Worm (Caenorhabditis elegans) whole organism, mixed stage, embryonic: Measurements from ENCODE around the gene C34D10.5.
A peak's percentile ranks its signal among the peaks of the same experiment; 100 is the strongest.

Experiments used
- M03D4.4 ChIP-seq: sonication (generic microtip); optimal IDR thresholded peaks from 2 replicates; lab custom pipeline; 2017; ENCODE audit warnings: mild to moderate bottlenecking, missing genetic modification characterization, missing compliant biosample characterization
- bed-3 ChIP-seq: fragments of 200-800 bp; sonication (Bioruptor generic); optimal IDR thresholded peaks from 3 replicates; lab custom pipeline; 2018; ENCODE audit warnings: mild to moderate bottlenecking, missing genetic modification characterization, moderate library complexity, missing compliant biosample characterization
- blmp-1 ChIP-seq: fragments of 150-350 bp; optimal IDR thresholded peaks from 2 replicates; lab custom pipeline; 2014; ENCODE audit warnings: missing biosample characterization, missing genetic modification characterization
- ceh-39 ChIP-seq: fragments of 150-350 bp; optimal IDR thresholded peaks from 2 replicates; lab custom pipeline; 2014; ENCODE audit warnings: missing biosample characterization, missing genetic modification characterization
- ceh-43 ChIP-seq: fragments of 200-800 bp; sonication (Bioruptor generic); optimal IDR thresholded peaks from 2 replicates; lab custom pipeline; 2018; ENCODE audit warnings: mild to moderate bottlenecking, missing genetic modification characterization, moderate library complexity, missing compliant biosample characterization
- ceh-83 ChIP-seq: fragments of 200-800 bp; sonication (Bioruptor generic); optimal IDR thresholded peaks from 2 replicates; lab custom pipeline; 2018; ENCODE audit warnings: mild to moderate bottlenecking, missing genetic modification characterization, missing compliant biosample characterization
- ces-1 ChIP-seq: fragments of 150-350 bp; optimal IDR thresholded peaks from 2 replicates; lab custom pipeline; 2014; ENCODE audit warnings: missing biosample characterization, missing genetic modification reagents, missing genetic modification characterization
- cnd-1 ChIP-seq: fragments of 200-800 bp; sonication (Bioruptor generic); optimal IDR thresholded peaks from 2 replicates; lab custom pipeline; 2018; ENCODE audit warnings: mild to moderate bottlenecking, missing genetic modification characterization, missing compliant biosample characterization
- drap-1 ChIP-seq: fragments of 200-800 bp; sonication (Bioruptor generic); optimal IDR thresholded peaks from 3 replicates; lab custom pipeline; 2018; ENCODE audit warnings: mild to moderate bottlenecking, missing genetic modification characterization, missing compliant biosample characterization
- elt-1 ChIP-seq: sonication (generic microtip); optimal IDR thresholded peaks from 2 replicates; lab custom pipeline; 2017; ENCODE audit warnings: missing genetic modification characterization, mild to moderate bottlenecking, missing compliant biosample characterization, antibody characterized with exemption, moderate library complexity, borderline replicate concordance; ENCODE audit not compliant: insufficient read depth
- elt-3 ChIP-seq: fragments of 150-350 bp; optimal IDR thresholded peaks from 2 replicates; lab custom pipeline; 2014; ENCODE audit warnings: missing biosample characterization, missing genetic modification characterization
- flh-1 ChIP-seq: fragments of 200-800 bp; sonication (Bioruptor generic); optimal IDR thresholded peaks from 2 replicates; lab custom pipeline; 2018; ENCODE audit warnings: mild to moderate bottlenecking, missing genetic modification characterization, moderate library complexity, missing compliant biosample characterization
- ham-2 ChIP-seq: fragments of 200-800 bp; sonication (Bioruptor generic); optimal IDR thresholded peaks from 2 replicates; lab custom pipeline; 2018; ENCODE audit warnings: mild to moderate bottlenecking, missing genetic modification characterization, missing compliant biosample characterization
- hlh-1 ChIP-seq: fragments of 150-350 bp; optimal IDR thresholded peaks from 2 replicates; lab custom pipeline; 2014; ENCODE audit warnings: missing biosample characterization, missing genetic modification reagents, missing genetic modification characterization
- lin-13 ChIP-seq: fragments of 150-350 bp; optimal IDR thresholded peaks from 2 replicates; lab custom pipeline; 2014; ENCODE audit warnings: missing biosample characterization, missing genetic modification characterization
- lin-32 ChIP-seq: fragments of 200-800 bp; sonication (Bioruptor generic); optimal IDR thresholded peaks from 2 replicates; lab custom pipeline; 2018; ENCODE audit warnings: mild to moderate bottlenecking, missing genetic modification characterization, missing compliant biosample characterization
- lsy-2 ChIP-seq: fragments of 150-350 bp; optimal IDR thresholded peaks from 2 replicates; lab custom pipeline; 2014; ENCODE audit warnings: missing biosample characterization, missing genetic modification characterization
- mab-5 ChIP-seq: fragments of 150-350 bp; optimal IDR thresholded peaks from 2 replicates; lab custom pipeline; 2014; ENCODE audit warnings: missing biosample characterization, missing genetic modification characterization
- mep-1 ChIP-seq: fragments of 150-350 bp; optimal IDR thresholded peaks from 2 replicates; lab custom pipeline; 2017; ENCODE audit warnings: missing biosample characterization, missing genetic modification reagents, missing genetic modification characterization, inconsistent platforms
- mls-2 ChIP-seq: sonication (generic microtip); optimal IDR thresholded peaks from 2 replicates; lab custom pipeline; 2016; ENCODE audit warnings: mild to moderate bottlenecking, missing genetic modification characterization, moderate library complexity, missing compliant biosample characterization
- nhr-12 ChIP-seq: fragments of 150-350 bp; optimal IDR thresholded peaks from 2 replicates; lab custom pipeline; 2014; ENCODE audit warnings: missing biosample characterization, missing genetic modification characterization
- nhr-2 ChIP-seq: fragments of 150-350 bp; optimal IDR thresholded peaks from 2 replicates; lab custom pipeline; 2014; ENCODE audit warnings: missing biosample characterization, missing genetic modification characterization
- nhr-237 ChIP-seq: fragments of 150-350 bp; optimal IDR thresholded peaks from 2 replicates; lab custom pipeline; 2014; ENCODE audit warnings: missing biosample characterization, missing genetic modification characterization
- nhr-28 ChIP-seq: fragments of 150-350 bp; optimal IDR thresholded peaks from 2 replicates; lab custom pipeline; 2014; ENCODE audit warnings: missing biosample characterization, missing genetic modification characterization
- nhr-76 ChIP-seq: sonication (generic microtip); optimal IDR thresholded peaks from 2 replicates; lab custom pipeline; 2017; ENCODE audit warnings: missing biosample characterization, missing genetic modification characterization
- pha-4 ChIP-seq: fragments of 150-350 bp; optimal IDR thresholded peaks from 2 replicates; lab custom pipeline; 2018; ENCODE audit warnings: missing biosample characterization, missing genetic modification reagents, missing genetic modification characterization
- sem-2 ChIP-seq: fragments of 200-800 bp; sonication (Bioruptor generic); optimal IDR thresholded peaks from 2 replicates; lab custom pipeline; 2018; ENCODE audit warnings: mild to moderate bottlenecking, missing genetic modification characterization, missing compliant biosample characterization
- snpc-4 ChIP-seq: fragments of 150-350 bp; optimal IDR thresholded peaks from 2 replicates; lab custom pipeline; 2014; ENCODE audit warnings: missing biosample characterization, missing genetic modification characterization
- sptf-1 ChIP-seq: sonication (generic microtip); optimal IDR thresholded peaks from 2 replicates; lab custom pipeline; 2017; ENCODE audit warnings: mild to moderate bottlenecking, missing genetic modification characterization, moderate library complexity, missing compliant biosample characterization
- tbx-8 ChIP-seq: fragments of 200-800 bp; sonication (Bioruptor generic); optimal IDR thresholded peaks from 2 replicates; lab custom pipeline; 2018; ENCODE audit warnings: mild to moderate bottlenecking, missing genetic modification characterization, moderate library complexity, missing compliant biosample characterization
- unc-120 ChIP-seq: sonication (generic microtip); optimal IDR thresholded peaks from 2 replicates; lab custom pipeline; 2017; ENCODE audit warnings: missing genetic modification characterization, missing compliant biosample characterization; ENCODE audit not compliant: poor library complexity, severe bottlenecking
- unc-39 ChIP-seq: fragments of 150-350 bp; optimal IDR thresholded peaks from 2 replicates; lab custom pipeline; 2014; ENCODE audit warnings: missing biosample characterization, missing genetic modification characterization
- unc-62 ChIP-seq: fragments of 150-350 bp; optimal IDR thresholded peaks from 2 replicates; lab custom pipeline; 2014; ENCODE audit warnings: missing biosample characterization, missing genetic modification reagents, missing genetic modification characterization
- zip-8 ChIP-seq: fragments of 150-350 bp; optimal IDR thresholded peaks from 2 replicates; lab custom pipeline; 2014; ENCODE audit warnings: missing biosample characterization, missing genetic modification characterization
- ztf-11 ChIP-seq: fragments of 150-350 bp; optimal IDR thresholded peaks from 2 replicates; lab custom pipeline; 2014; ENCODE audit warnings: missing biosample characterization, missing genetic modification characterization

The C34D10.5 gene

DNA sequence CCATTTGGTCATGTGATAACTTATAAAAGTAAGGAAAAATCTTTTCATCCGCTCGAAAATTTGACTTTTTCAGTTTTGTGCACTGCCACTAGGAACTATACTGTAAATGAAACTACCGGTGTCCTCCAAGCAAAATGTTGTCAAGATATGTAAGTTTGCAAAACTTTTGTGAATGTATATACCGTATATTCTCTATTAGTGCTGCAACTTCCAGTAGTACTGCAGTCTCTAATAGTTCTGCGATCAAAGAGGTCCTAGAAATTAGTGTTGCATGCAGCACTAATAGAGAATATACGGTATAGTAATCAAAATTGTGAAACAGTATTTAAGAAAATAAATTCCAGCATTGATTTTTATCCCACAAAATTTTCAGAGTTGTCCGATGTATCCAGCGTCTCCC, 12.2 kb downstream of the C34D10.5 start:
- TF ChIP-seq lsy-2 (no peak), bed-3 (GFP tag; lab: Kevin White, UChicago) (no peak), ham-2 (GFP tag; lab: Kevin White, UChicago) (no peak), flh-1 (GFP tag; lab: Kevin White, UChicago) (no peak), ceh-83 (GFP tag; lab: Kevin White, UChicago) (no peak), unc-120 (tag; lab: Kevin White, UChicago) (no peak), snpc-4 (tag; lab: Kevin White, UChicago) (no peak), pha-4 (tag; lab: Kevin White, UChicago) (no peak), ces-1 (no peak), mab-5 (tag; lab: Kevin White, UChicago) (no peak), nhr-76 (tag; lab: Kevin White, UChicago) (no peak), M03D4.4 (no peak), nhr-2 (tag; lab: Kevin White, UChicago) (no peak), unc-62 (GFP tag; lab: Kevin White, UChicago) (no peak)

DNA sequence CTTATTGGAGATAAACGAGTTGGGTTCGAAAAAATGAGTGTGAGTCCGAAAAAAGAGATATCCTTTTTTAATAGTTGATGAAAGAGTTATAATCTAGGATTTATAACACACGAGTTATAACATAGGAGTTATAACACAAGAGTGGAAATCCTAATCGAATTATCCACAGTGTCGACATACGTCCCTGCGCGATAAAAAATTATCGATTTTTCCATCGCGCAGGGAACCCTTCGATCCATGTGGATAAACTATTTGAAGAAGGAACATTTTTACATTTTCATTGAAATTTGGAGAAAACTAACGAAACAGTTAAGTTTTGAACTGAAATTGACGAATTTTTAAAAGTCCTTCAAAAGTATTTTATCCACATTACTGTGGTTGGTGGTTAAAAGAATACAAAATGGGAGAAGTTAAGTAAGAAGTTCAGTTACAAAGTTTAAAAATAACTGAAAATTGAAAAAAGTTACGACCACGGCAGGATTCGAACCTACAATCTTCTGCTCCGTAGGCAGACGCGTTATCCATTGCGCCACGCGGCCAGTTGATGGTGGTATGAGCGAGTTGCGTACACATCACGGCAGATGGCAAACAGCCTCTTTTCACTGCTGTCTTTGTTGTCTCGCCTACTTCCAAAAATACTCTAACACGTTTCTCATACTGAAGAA, 18.5 kb downstream of the C34D10.5 start:
- TF ChIP-seq M03D4.4 = peak; percentile 44
- peak; percentile 10 for TF ChIP-seq zip-8 (tag; lab: Kevin White, UChicago)
- TF ChIP-seq ceh-39 (tag; lab: Kevin White, UChicago) = peak; percentile 94
- peak; percentile 64 for TF ChIP-seq elt-3
- TF ChIP-seq ceh-43 (GFP tag; lab: Kevin White, UChicago) = no peak
- TF ChIP-seq blmp-1 (tag; lab: Kevin White, UChicago) = no peak
- no peak for TF ChIP-seq nhr-28 (tag; lab: Kevin White, UChicago)
- TF ChIP-seq lin-32 = no peak
- TF ChIP-seq unc-39 (tag; lab: Kevin White, UChicago) = no peak
- no peak for TF ChIP-seq flh-1 (GFP tag; lab: Kevin White, UChicago)
- peak; percentile 60 for TF ChIP-seq lin-13 (tag; lab: Kevin White, UChicago)
- TF ChIP-seq nhr-237 (tag; lab: Kevin White, UChicago) = peak; percentile 99
- TF ChIP-seq nhr-2 (tag; lab: Kevin White, UChicago) = peak; percentile 34
- TF ChIP-seq ces-1 = peak; percentile 99
- TF ChIP-seq mep-1 = peak; percentile 80
- TF ChIP-seq elt-1 (tag; lab: Kevin White, UChicago) = peak; percentile 45
- peak; percentile 77 for TF ChIP-seq hlh-1
- peak; percentile 96 for TF ChIP-seq mab-5 (tag; lab: Kevin White, UChicago)
- peak; percentile 80 for TF ChIP-seq pha-4 (tag; lab: Kevin White, UChicago)
- TF ChIP-seq ztf-11 (tag; lab: Kevin White, UChicago) = peak; percentile 89
- TF ChIP-seq unc-120 (tag; lab: Kevin White, UChicago) = peak; percentile 81
- TF ChIP-seq sem-2 (GFP tag; lab: Kevin White, UChicago) = peak; percentile 55
- TF ChIP-seq mls-2 = peak; percentile 41
- peak; percentile 21 for TF ChIP-seq cnd-1
- TF ChIP-seq ham-2 (GFP tag; lab: Kevin White, UChicago) = no peak
- TF ChIP-seq bed-3 (GFP tag; lab: Kevin White, UChicago) = peak; percentile 5
- TF ChIP-seq sptf-1 = peak; percentile 59
- peak; percentile 53 for TF ChIP-seq tbx-8 (GFP tag; lab: Kevin White, UChicago)
- peak; percentile 87 for TF ChIP-seq lsy-2
- TF ChIP-seq snpc-4 (tag; lab: Kevin White, UChicago) = no peak
- TF ChIP-seq unc-62 (GFP tag; lab: Kevin White, UChicago) = peak; percentile 75
- no peak for TF ChIP-seq nhr-76 (tag; lab: Kevin White, UChicago)
- TF ChIP-seq nhr-12 (tag; lab: Kevin White, UChicago) = peak; percentile 54
- TF ChIP-seq ceh-83 (GFP tag; lab: Kevin White, UChicago) = peak; percentile 80
- TF ChIP-seq drap-1 = peak; percentile 87

DNA sequence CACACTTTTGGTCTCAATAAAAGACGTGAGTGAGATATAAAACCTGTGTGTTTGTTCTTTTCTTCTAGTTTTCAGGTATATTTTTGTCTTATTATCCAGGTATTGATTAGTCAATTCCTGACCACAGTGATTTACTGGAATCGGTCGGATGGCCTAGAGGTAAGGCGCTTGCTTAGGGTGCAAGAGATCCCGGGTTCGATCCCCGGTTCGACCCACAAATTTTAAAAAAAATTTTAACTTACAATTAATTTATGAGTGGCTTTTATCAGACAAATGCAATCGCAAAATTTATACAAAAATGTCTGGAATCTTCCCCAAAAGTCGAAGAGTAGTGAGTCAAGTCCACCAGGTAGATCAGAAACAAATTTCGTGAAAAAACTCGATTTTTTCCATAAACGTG, 19.5 kb downstream of the C34D10.5 start:
- TF ChIP-seq ceh-43 (GFP tag; lab: Kevin White, UChicago) (no peak), nhr-237 (tag; lab: Kevin White, UChicago) (no peak), unc-120 (tag; lab: Kevin White, UChicago) (no peak), sem-2 (GFP tag; lab: Kevin White, UChicago) (no peak), nhr-28 (tag; lab: Kevin White, UChicago) (no peak), nhr-12 (tag; lab: Kevin White, UChicago) (no peak), elt-1 (tag; lab: Kevin White, UChicago) (no peak), lin-32 (no peak), tbx-8 (GFP tag; lab: Kevin White, UChicago) (no peak), bed-3 (GFP tag; lab: Kevin White, UChicago) (no peak), ztf-11 (tag; lab: Kevin White, UChicago) (no peak), drap-1 (no peak)
